Fruit fly (Drosophila melanogaster) whole organism, embryonic: ENCODE data around the gene org-1.
A peak's percentile ranks its signal among the peaks of the same experiment; 100 is the strongest.

Source experiments
- Antp ChIP-seq: fragments of 200-800 bp; sonication (Bioruptor generic); optimal IDR thresholded peaks from 3 replicates; lab custom pipeline; 2016; ENCODE audit warnings: missing biosample characterization, missing genetic modification characterization
- Asciz ChIP-seq: fragments of 200-800 bp; sonication (Bioruptor generic); optimal IDR thresholded peaks from 2 replicates; lab custom pipeline; 2017; ENCODE audit warnings: missing biosample characterization, mild to moderate bottlenecking, missing genetic modification characterization, missing genetic modification reagents
- Awh ChIP-seq: fragments of 200-800 bp; sonication (Bioruptor generic); IDR thresholded peaks from 2 replicates; pipeline ENCODE4, ENCODE4 v1.3.6; 2022; ENCODE audit warnings: missing biosample characterization, missing genetic modification characterization
- CG10959 ChIP-seq: fragments of 200-800 bp; sonication (Bioruptor generic); IDR thresholded peaks from 2 replicates; pipeline ENCODE4 v1.3.6; 2022; ENCODE audit warnings: missing biosample characterization, missing genetic modification characterization
- CG10979 ChIP-seq: fragments of 200-800 bp; sonication (Bioruptor generic); optimal IDR thresholded peaks from 2 replicates; lab custom pipeline; 2018; ENCODE audit warnings: missing biosample characterization, mild to moderate bottlenecking, missing genetic modification characterization, moderate library complexity
- CG11398 ChIP-seq: fragments of 200-800 bp; sonication (Bioruptor generic); optimal IDR thresholded peaks from 2 replicates; lab custom pipeline; 2016; ENCODE audit warnings: missing biosample characterization, missing genetic modification characterization
- CG15479 ChIP-seq: fragments of 200-800 bp; sonication (Bioruptor generic); optimal IDR thresholded peaks from 3 replicates; lab custom pipeline; 2019; ENCODE audit warnings: missing biosample characterization, mild to moderate bottlenecking, missing genetic modification characterization, moderate library complexity
- CG17186 ChIP-seq: fragments of 200-800 bp; sonication (Bioruptor generic); optimal IDR thresholded peaks from 3 replicates; lab custom pipeline; 2017; ENCODE audit warnings: missing biosample characterization, missing genetic modification reagents, missing genetic modification characterization
- CG3065 ChIP-seq: fragments of 200-800 bp; sonication (Bioruptor generic); optimal IDR thresholded peaks from 2 replicates; lab custom pipeline; 2016; ENCODE audit warnings: missing biosample characterization, missing genetic modification characterization
- CG31365 ChIP-seq: fragments of 200-800 bp; sonication (Bioruptor generic); optimal IDR thresholded peaks from 2 replicates; lab custom pipeline; 2018; ENCODE audit warnings: missing biosample characterization, mild to moderate bottlenecking, missing genetic modification characterization
- CG4617 ChIP-seq: fragments of 200-800 bp; sonication (Bioruptor generic); optimal IDR thresholded peaks from 3 replicates; lab custom pipeline; 2016; ENCODE audit warnings: missing biosample characterization, missing genetic modification characterization, borderline replicate concordance
- CG4730 ChIP-seq: fragments of 200-800 bp; sonication (Bioruptor generic); IDR thresholded peaks from 2 replicates; pipeline ENCODE4 v1.3.6; 2022; ENCODE audit warnings: missing biosample characterization, missing genetic modification characterization
- CG5245 ChIP-seq: fragments of 200-800 bp; sonication (Bioruptor generic); optimal IDR thresholded peaks from 3 replicates; lab custom pipeline; 2016; ENCODE audit warnings: missing biosample characterization, missing genetic modification characterization
- CG6175 ChIP-seq: fragments of 200-800 bp; sonication (Bioruptor generic); IDR thresholded peaks from 3 replicates; pipeline ENCODE4 v1.3.6; 2022; ENCODE audit warnings: missing biosample characterization, missing genetic modification characterization
- CG6272 ChIP-seq: fragments of 200-800 bp; sonication (Bioruptor generic); IDR thresholded peaks from 2 replicates; pipeline ENCODE4 v1.3.6; 2022; ENCODE audit warnings: missing biosample characterization, missing genetic modification characterization
- CG6654 ChIP-seq: fragments of 200-800 bp; sonication (Bioruptor generic); optimal IDR thresholded peaks from 2 replicates; lab custom pipeline; 2017; ENCODE audit warnings: missing biosample characterization, mild to moderate bottlenecking, missing genetic modification characterization
- CG8388 ChIP-seq: fragments of 200-800 bp; sonication (Bioruptor generic); optimal IDR thresholded peaks from 2 replicates; lab custom pipeline; 2019; ENCODE audit warnings: missing biosample characterization, mild to moderate bottlenecking, missing genetic modification characterization, moderate library complexity
- CG9437 ChIP-seq: fragments of 200-800 bp; sonication (Bioruptor generic); optimal IDR thresholded peaks from 2 replicates; lab custom pipeline; 2018; ENCODE audit warnings: missing biosample characterization, mild to moderate bottlenecking, missing genetic modification characterization
- CG9817 ChIP-seq: fragments of 200-800 bp; sonication (Bioruptor generic); optimal IDR thresholded peaks from 2 replicates; lab custom pipeline; 2018; ENCODE audit warnings: missing biosample characterization, mild to moderate bottlenecking, missing genetic modification characterization, moderate library complexity
- CHES-1-like ChIP-seq: fragments of 200-800 bp; sonication (Bioruptor generic); optimal IDR thresholded peaks from 2 replicates; lab custom pipeline; 2016; ENCODE audit warnings: missing biosample characterization, missing genetic modification characterization
- CTCF ChIP-seq: fragments of 200-800 bp; sonication (Bioruptor generic); optimal IDR thresholded peaks from 2 replicates; lab custom pipeline; 2017; ENCODE audit warnings: missing biosample characterization, mild to moderate bottlenecking, missing genetic modification characterization, moderate library complexity
- CrebB ChIP-seq: fragments of 200-800 bp; sonication (Bioruptor generic); optimal IDR thresholded peaks from 3 replicates; lab custom pipeline; 2018; ENCODE audit warnings: missing biosample characterization, mild to moderate bottlenecking, missing genetic modification characterization
- D ChIP-seq, 2 experiments: fragments of 200-800 bp in 1 of 2; fragments of >200 bp in 1 of 2; sonication (Bioruptor generic) in 1 of 2; optimal IDR thresholded peaks; 2 replicates in 1 of 2; 3 replicates in 1 of 2; lab custom pipeline; 2017; ENCODE audit warnings: mild to moderate bottlenecking in 1 of 2, missing biosample characterization in 1 of 2, missing genetic modification characterization in 1 of 2, missing genetic modification reagents in 1 of 2
- Dbx ChIP-seq: fragments of 200-800 bp; sonication (Bioruptor generic); IDR thresholded peaks from 3 replicates; pipeline ENCODE4 v1.3.6; 2022; ENCODE audit warnings: missing biosample characterization, missing genetic modification characterization
- Dip2 ChIP-seq: fragments of 200-800 bp; sonication (Bioruptor generic); IDR thresholded peaks from 2 replicates; pipeline ENCODE4 v1.3.6; 2022; ENCODE audit warnings: missing biosample characterization, missing genetic modification characterization
- Doc3 ChIP-seq: fragments of 200-800 bp; sonication (Bioruptor generic); IDR thresholded peaks from 3 replicates; pipeline ENCODE4 v1.3.6; 2022; ENCODE audit warnings: missing biosample characterization, missing genetic modification characterization; ENCODE audit not compliant: partially characterized antibody
- Elba2 ChIP-seq: fragments of 200-800 bp; sonication (Bioruptor generic); optimal IDR thresholded peaks from 3 replicates; lab custom pipeline; 2016; ENCODE audit warnings: missing biosample characterization, missing genetic modification characterization
- Hr78 ChIP-seq, 2 experiments: fragments of 200-800 bp in 1 of 2; fragments of >200 bp in 1 of 2; sonication (Bioruptor generic) in 1 of 2; optimal IDR thresholded peaks; 2 replicates each; lab custom pipeline; 2017 to 2019; ENCODE audit warnings: missing biosample characterization in 2 of 2, missing genetic modification characterization in 2 of 2, mild to moderate bottlenecking in 1 of 2, moderate library complexity in 1 of 2
- NfI ChIP-seq: fragments of 200-800 bp; sonication (Bioruptor generic); optimal IDR thresholded peaks from 3 replicates; lab custom pipeline; 2018; ENCODE audit warnings: missing biosample characterization, mild to moderate bottlenecking, missing genetic modification characterization, moderate library complexity
- Opbp ChIP-seq: fragments of 200-800 bp; sonication (Bioruptor generic); IDR thresholded peaks from 3 replicates; pipeline ENCODE4 v1.3.6; 2022; ENCODE audit warnings: missing biosample characterization, missing genetic modification characterization; ENCODE audit not compliant: partially characterized antibody
- Stat92E ChIP-seq, 3 experiments: fragments of >200 bp in 2 of 3; fragments of 200-800 bp in 1 of 3; sonication (Bioruptor generic) in 1 of 3; optimal IDR thresholded peaks; 2 replicates each; lab custom pipeline; 2017 to 2019; ENCODE audit warnings: missing biosample characterization in 3 of 3, missing genetic modification characterization in 3 of 3, mild to moderate bottlenecking in 1 of 3, moderate library complexity in 1 of 3
- Vsx1 ChIP-seq: fragments of 200-800 bp; sonication (Bioruptor generic); optimal IDR thresholded peaks from 2 replicates; lab custom pipeline; 2017; ENCODE audit warnings: missing biosample characterization, mild to moderate bottlenecking, missing genetic modification characterization, missing genetic modification reagents
- bsh ChIP-seq, 2 experiments: fragments of 200-800 bp; sonication (Bioruptor generic); optimal IDR thresholded peaks; 2 replicates each; lab custom pipeline; 2017 to 2018; ENCODE audit warnings: mild to moderate bottlenecking in 2 of 2, missing biosample characterization in 2 of 2, missing genetic modification characterization in 2 of 2, moderate library complexity in 1 of 2
- cato ChIP-seq: fragments of 200-800 bp; sonication (Bioruptor generic); optimal IDR thresholded peaks from 2 replicates; lab custom pipeline; 2016; ENCODE audit warnings: missing biosample characterization, missing genetic modification characterization, borderline replicate concordance
- caup ChIP-seq: fragments of 200-800 bp; sonication (Bioruptor generic); optimal IDR thresholded peaks from 3 replicates; lab custom pipeline; 2017; ENCODE audit warnings: missing biosample characterization, mild to moderate bottlenecking, missing genetic modification characterization, moderate library complexity; ENCODE audit not compliant: severe bottlenecking
- dysf ChIP-seq: fragments of 200-800 bp; sonication (Bioruptor generic); IDR thresholded peaks from 3 replicates; pipeline ENCODE4 v1.3.6; 2022; ENCODE audit warnings: missing biosample characterization, missing genetic modification characterization
- ems ChIP-seq: fragments of 200-800 bp; sonication (Bioruptor generic); optimal IDR thresholded peaks from 3 replicates; lab custom pipeline; 2016; ENCODE audit warnings: missing biosample characterization, missing genetic modification characterization
- fd102C ChIP-seq: fragments of 200-800 bp; sonication (Bioruptor generic); optimal IDR thresholded peaks from 2 replicates; lab custom pipeline; 2018; ENCODE audit warnings: missing biosample characterization, mild to moderate bottlenecking, missing genetic modification characterization, moderate library complexity
- ftz-f1 ChIP-seq: fragments of 200-800 bp; sonication (Bioruptor generic); optimal IDR thresholded peaks from 2 replicates; lab custom pipeline; 2016; ENCODE audit warnings: missing biosample characterization, missing genetic modification characterization
- gcm ChIP-seq: fragments of 200-800 bp; sonication (Bioruptor generic); optimal IDR thresholded peaks from 2 replicates; lab custom pipeline; 2019; ENCODE audit warnings: missing biosample characterization, mild to moderate bottlenecking, missing genetic modification characterization, moderate library complexity
- gem ChIP-seq: fragments of 200-800 bp; sonication (Bioruptor generic); optimal IDR thresholded peaks from 2 replicates; lab custom pipeline; 2019; ENCODE audit warnings: missing biosample characterization, mild to moderate bottlenecking, missing genetic modification characterization, moderate library complexity
- hth ChIP-seq: fragments of >200 bp; optimal IDR thresholded peaks from 2 replicates; lab custom pipeline; 2017; ENCODE audit warnings: inconsistent platforms
- jumu ChIP-seq: fragments of 200-800 bp; sonication (Bioruptor generic); optimal IDR thresholded peaks from 3 replicates; lab custom pipeline; 2016; ENCODE audit warnings: missing biosample characterization, missing genetic modification characterization
- kay ChIP-seq: fragments of 200-800 bp; sonication (Bioruptor generic); optimal IDR thresholded peaks from 2 replicates; lab custom pipeline; 2016; ENCODE audit warnings: missing biosample characterization, missing genetic modification characterization
- lab ChIP-seq: fragments of 200-800 bp; sonication (Bioruptor generic); optimal IDR thresholded peaks from 3 replicates; lab custom pipeline; 2017; ENCODE audit warnings: missing biosample characterization, missing genetic modification characterization, mild to moderate bottlenecking, moderate library complexity, missing genetic modification reagents
- sd ChIP-seq: fragments of 200-800 bp; sonication (Bioruptor generic); optimal IDR thresholded peaks from 3 replicates; lab custom pipeline; 2018; ENCODE audit warnings: missing biosample characterization, mild to moderate bottlenecking, missing genetic modification characterization, moderate library complexity
- sug ChIP-seq: fragments of 200-800 bp; optimal IDR thresholded peaks from 2 replicates; lab custom pipeline; 2019; ENCODE audit warnings: missing biosample characterization, mild to moderate bottlenecking, missing genetic modification characterization, moderate library complexity
- tll ChIP-seq, 2 experiments: fragments of 200-800 bp in 1 of 2; fragments of >200 bp in 1 of 2; sonication (Bioruptor generic) in 1 of 2; optimal IDR thresholded peaks; 2 replicates each; lab custom pipeline; 2017 to 2019; ENCODE audit warnings: missing biosample characterization in 2 of 2, missing genetic modification characterization in 2 of 2, mild to moderate bottlenecking in 1 of 2, moderate library complexity in 1 of 2
- unpg ChIP-seq: fragments of 200-800 bp; sonication (Bioruptor generic); optimal IDR thresholded peaks from 3 replicates; lab custom pipeline; 2018; ENCODE audit warnings: missing biosample characterization, mild to moderate bottlenecking, missing genetic modification characterization, moderate library complexity
- yki ChIP-seq: fragments of >200 bp; optimal IDR thresholded peaks from 3 replicates; lab custom pipeline; 2018

The org-1 gene

DNA sequence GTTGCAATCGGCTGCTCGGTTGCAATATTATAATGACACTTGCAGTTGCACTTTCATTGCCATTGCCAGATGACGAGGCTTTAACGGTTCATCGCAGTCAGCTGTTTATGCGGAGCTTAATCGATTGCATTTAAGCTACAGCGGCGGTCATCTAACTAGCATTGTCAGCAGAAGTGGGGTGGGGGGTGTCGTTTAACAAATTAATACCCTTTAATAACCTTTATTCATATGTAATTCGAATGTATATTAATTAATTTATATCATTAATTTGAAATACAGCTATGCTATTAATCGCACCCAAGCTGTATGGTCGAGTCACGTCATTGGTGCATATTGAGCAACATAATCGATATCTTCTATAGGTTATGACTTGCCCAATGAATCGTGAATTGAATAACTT, 38.0 kb upstream of the org-1 start (continued):
- TF ChIP-seq fd102C (GFP tag; lab: Kevin White, UChicago) (no peak), CG6272 (peak; percentile 66), ftz-f1 (GFP tag; lab: Kevin White, UChicago) (no peak), D (optimal IDR thresholded peaks at IDR 0.05; lab: Kevin White, UChicago) (no peak), D (GFP tag; optimal IDR thresholded peaks at IDR 0.05; lab: Kevin White, UChicago) (peak; percentile 71), Hr78 (GFP tag; optimal IDR thresholded peaks at IDR 0.05; lab: Kevin White, UChicago) (peak in 1 of 2 experiments; percentile 55), CG15479 (GFP tag; lab: Kevin White, UChicago) (no peak), gem (tag; lab: Kevin White, UChicago) (peak; percentile 84), gcm (GFP tag; lab: Kevin White, UChicago) (peak; percentile 62), kay (GFP tag; lab: Kevin White, UChicago) (peak; percentile 54), dysf (GFP tag; lab: Robert Waterston, UW) (peak; percentile 83), Vsx1 (GFP tag; lab: Kevin White, UChicago) (peak; percentile 36), CG8388 (GFP tag; lab: Kevin White, UChicago) (peak; percentile 80), Doc3 (no peak), caup (GFP tag; lab: Kevin White, UChicago) (peak; percentile 66), CG31365 (tag; lab: Kevin White, UChicago) (no peak), CHES-1-like (GFP tag; lab: Kevin White, UChicago) (no peak), CrebB (tag; lab: Kevin White, UChicago) (peak; percentile 6), Awh (GFP tag; lab: Robert Waterston, UW) (peak; percentile 86), CG17186 (no peak), hth (lab: Kevin White, UChicago) (no peak), jumu (GFP tag; lab: Kevin White, UChicago) (no peak), cato (GFP tag; lab: Kevin White, UChicago) (peak; percentile 39), CG9437 (GFP tag; lab: Kevin White, UChicago) (peak; percentile 54), CG10979 (tag; lab: Kevin White, UChicago) (peak; percentile 80), Opbp (GFP tag; lab: Robert Waterston, UW) (no peak), CG3065 (GFP tag; lab: Kevin White, UChicago) (no peak), CG6654 (GFP tag; lab: Kevin White, UChicago) (peak; percentile 25), CG4730 (GFP tag; lab: Robert Waterston, UW) (peak; percentile 66), Elba2 (GFP tag; lab: Kevin White, UChicago) (no peak), lab (peak; percentile 75), CTCF (GFP tag; lab: Kevin White, UChicago) (no peak), CG10959 (GFP tag; lab: Robert Waterston, UW) (peak; percentile 66), bsh (GFP tag; optimal IDR thresholded peaks at IDR 0.05; lab: Kevin White, UChicago) (peak in 1 of 2 experiments; percentile 85), Asciz (GFP tag; lab: Kevin White, UChicago) (peak; percentile 75), CG5245 (GFP tag; lab: Kevin White, UChicago) (peak; percentile 64), Stat92E (GFP tag; optimal IDR thresholded peaks at IDR 0.05; lab: Kevin White, UChicago) (no peak), CG6175 (GFP tag; lab: Robert Waterston, UW) (0 out of 3 replicates have a peak, but pooled peaks have one; percentile 17), CG9817 (tag; lab: Kevin White, UChicago) (peak; percentile 72), CG4617 (GFP tag; lab: Kevin White, UChicago) (no peak), tll (GFP tag; optimal IDR thresholded peaks at IDR 0.05; lab: Kevin White, UChicago) (no peak), Dip2 (no peak), sug (tag; lab: Kevin White, UChicago) (peak; percentile 0), NfI (GFP tag; lab: Kevin White, UChicago) (peak; percentile 77), sd (tag; lab: Kevin White, UChicago) (no peak), unpg (GFP tag; lab: Kevin White, UChicago) (peak; percentile 87), CG11398 (GFP tag; lab: Kevin White, UChicago) (no peak), Dbx (GFP tag; lab: Robert Waterston, UW) (0 out of 3 replicates have a peak, but pooled peaks have one; percentile 16), Antp (GFP tag; lab: Kevin White, UChicago) (no peak), ems (GFP tag; lab: Kevin White, UChicago) (peak; percentile 39), yki (lab: Kevin White, UChicago) (no peak)
